Worm (Caenorhabditis elegans): ENCODE results near the gene F39C12.1.

The F39C12.1 gene

DNA sequence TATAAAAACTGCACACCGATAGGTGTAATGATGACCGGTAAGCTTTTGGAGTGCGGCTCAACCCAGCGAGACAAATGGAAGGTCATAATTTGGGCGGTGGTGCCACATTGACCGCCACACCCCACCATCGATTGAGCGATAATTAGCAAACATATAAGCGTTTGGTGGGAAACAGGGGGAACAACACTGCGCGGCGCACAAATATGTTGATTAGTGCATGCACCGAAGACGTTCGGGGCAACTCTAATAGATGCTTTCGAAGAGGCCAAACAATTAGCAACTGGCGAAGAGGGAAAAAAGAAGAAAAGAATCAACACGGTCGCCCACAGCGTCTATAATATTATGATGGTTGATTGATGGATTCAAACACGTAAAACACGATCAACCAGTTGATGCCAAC lies 28.3 kb upstream of the F39C12.1 start:
- TF ChIP-seq nfya-1 (tag; optimal IDR thresholded peaks at IDR 0.05; ENCODE audit: borderline replicate concordance, insufficient read depth) (no peak), nhr-179 (tag; optimal IDR thresholded peaks at IDR 0.05) (no peak), lsy-27 (tag; optimal IDR thresholded peaks at IDR 0.05; ENCODE audit: borderline replicate concordance, insufficient read depth) (no peak), K11D2.4 (GFP tag; IDR thresholded peaks at IDR 0.05) (no peak), atf-7 (tag; optimal IDR thresholded peaks at IDR 0.05) (no peak), dox-1 (GFP tag; IDR thresholded peaks at IDR 0.05) (no peak), zfh-2 (GFP tag; conservative IDR thresholded peaks at IDR 0.05) (no peak)

DNA sequence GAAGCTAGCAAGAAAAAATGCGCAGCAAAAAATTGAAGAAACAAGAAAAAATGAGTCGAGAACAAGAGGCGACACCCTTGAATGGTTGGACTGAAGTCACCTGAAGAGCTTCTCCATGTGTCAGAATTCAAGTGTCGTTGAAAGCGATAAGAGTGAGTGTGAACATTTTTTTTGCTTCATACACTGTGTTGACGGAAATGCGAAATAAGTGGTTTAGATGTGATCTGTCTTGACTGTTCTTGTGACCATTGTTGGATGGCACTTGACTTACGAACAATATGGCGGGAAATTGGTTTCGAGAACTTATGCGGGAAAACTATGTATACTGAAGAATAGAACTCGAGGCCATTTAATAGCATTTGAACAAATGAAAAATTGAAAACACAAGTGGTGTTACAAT lies 27.0 kb upstream of the F39C12.1 start:
- TF ChIP-seq ztf-18 (tag; optimal IDR thresholded peaks at IDR 0.05) (no peak), nhr-27 (tag; optimal IDR thresholded peaks at IDR 0.05) (no peak), C06A6.2 (GFP tag; conservative IDR thresholded peaks at IDR 0.05) (no peak), lsl-1 (GFP tag; optimal IDR thresholded peaks at IDR 0.05) (no peak), ztf-3 (GFP tag; optimal IDR thresholded peaks at IDR 0.05) (no peak), mes-4 (tag; optimal IDR thresholded peaks at IDR 0.05) (no peak), nhr-179 (tag; optimal IDR thresholded peaks at IDR 0.05) (no peak), ccch-3 (GFP tag; optimal IDR thresholded peaks at IDR 0.05) (no peak), ceh-27 (GFP tag; optimal IDR thresholded peaks at IDR 0.05) (peak; percentile 68)

DNA sequence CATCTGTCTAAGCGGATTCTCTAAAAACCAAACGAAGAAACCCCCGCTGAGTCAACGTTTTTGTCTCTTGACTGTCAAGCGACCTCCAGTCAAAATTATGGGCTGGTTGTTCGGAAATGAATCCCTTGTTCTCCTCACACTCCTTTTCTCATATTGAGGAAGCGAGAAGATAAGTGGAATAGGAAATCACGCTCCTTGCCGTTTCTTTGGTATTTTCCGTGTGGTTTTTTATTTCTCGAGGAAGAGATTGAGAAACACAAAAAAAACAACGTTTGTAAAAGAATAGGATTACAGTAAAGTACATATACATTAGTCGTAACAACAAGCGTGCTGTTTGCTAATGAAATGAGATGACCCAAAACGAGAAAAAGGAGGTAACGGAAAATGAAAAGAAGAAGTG lies 23.9 kb upstream of the F39C12.1 start, which contains the start of gene tsp-14:
tsp-14 (minus strand) TSS at position 62 of the 400 bp plus-strand sequence.
- TF ChIP-seq madf-10 (tag; optimal IDR thresholded peaks at IDR 0.05) (no peak), K12H6.12 (tag; optimal IDR thresholded peaks at IDR 0.05) (no peak), zim-3 (tag; optimal IDR thresholded peaks at IDR 0.05) (no peak), ekl-4 (GFP tag; IDR thresholded peaks at IDR 0.05) (no peak), mcd-1 (GFP tag; IDR thresholded peaks at IDR 0.05) (no peak), C06A6.2 (GFP tag; conservative IDR thresholded peaks at IDR 0.05) (no peak), hrde-1 (tag; optimal IDR thresholded peaks at IDR 0.05; ENCODE audit: borderline replicate concordance) (no peak), sea-2 (GFP tag; IDR thresholded peaks at IDR 0.05) (no peak), lin-54 (GFP tag; optimal IDR thresholded peaks at IDR 0.05) (no peak), ceh-91 (GFP tag; IDR thresholded peaks at IDR 0.05) (no peak), F23B12.7 (tag; optimal IDR thresholded peaks at IDR 0.05; ENCODE audit: insufficient read depth) (no peak), attf-3 (GFP tag; conservative IDR thresholded peaks at IDR 0.05) (no peak), nhr-90 (tag; optimal IDR thresholded peaks at IDR 0.05) (no peak)

DNA sequence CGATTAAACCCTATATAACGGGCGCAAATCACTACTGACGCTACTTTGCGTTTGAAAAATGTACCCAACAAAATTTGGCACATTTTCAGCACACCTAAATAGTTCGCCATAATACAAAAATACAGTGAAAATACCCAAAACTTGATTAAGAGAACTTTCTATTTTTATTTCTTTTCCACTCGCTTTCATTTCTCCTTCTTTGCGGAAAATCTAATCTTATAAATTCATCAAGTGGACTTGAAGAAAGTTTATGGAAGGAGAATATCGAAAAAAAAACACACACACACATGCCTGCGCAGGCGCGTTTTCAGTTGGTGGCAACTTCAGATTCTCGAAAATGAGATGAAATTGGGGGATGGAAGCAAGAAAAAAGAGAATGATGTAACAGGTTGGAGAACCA lies 22.3 kb upstream of the F39C12.1 start:
- TF ChIP-seq F55B11.4 (tag; optimal IDR thresholded peaks at IDR 0.05; ENCODE audit: borderline replicate concordance, insufficient read depth) (no peak), rpc-1 (optimal IDR thresholded peaks at IDR 0.05) (no peak), rpc-1 (tag; optimal IDR thresholded peaks at IDR 0.05) (no peak), pha-4 (tag; optimal IDR thresholded peaks at IDR 0.05) (no peak), madf-3 (GFP tag; IDR thresholded peaks at IDR 0.05) (no peak), mel-28 (tag; optimal IDR thresholded peaks at IDR 0.05; ENCODE audit: borderline replicate concordance) (no peak), nhr-80 (tag; optimal IDR thresholded peaks at IDR 0.05) (no peak)

DNA sequence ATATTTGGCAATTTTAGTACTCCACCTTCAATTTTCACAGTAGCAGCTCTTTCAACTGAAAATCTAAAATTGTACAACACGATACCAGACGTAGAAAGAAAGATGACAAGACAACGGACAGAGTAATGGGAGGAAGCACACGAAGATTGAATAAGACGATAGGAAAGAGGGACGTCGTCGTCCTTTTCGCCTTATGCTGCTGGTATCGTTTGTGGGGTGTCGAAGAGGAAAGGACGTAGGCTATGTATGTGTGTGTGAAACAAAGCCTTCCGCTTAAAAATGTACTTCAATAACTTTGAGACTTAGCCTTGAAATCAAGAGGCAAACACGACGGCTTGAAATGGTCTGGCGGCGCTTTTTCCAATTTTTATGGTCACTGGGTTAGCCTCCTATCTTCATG lies 19.8 kb upstream of the F39C12.1 start:
- TF ChIP-seq F49E8.2 (tag; optimal IDR thresholded peaks at IDR 0.05; ENCODE audit: insufficient read depth) (no peak), unc-62 (GFP tag; optimal IDR thresholded peaks at IDR 0.05) (no peak), ztf-3 (GFP tag; optimal IDR thresholded peaks at IDR 0.05) (no peak), mcd-1 (GFP tag; IDR thresholded peaks at IDR 0.05) (no peak), ceh-58 (GFP tag; IDR thresholded peaks at IDR 0.05) (no peak)
